Worm (Caenorhabditis elegans) whole organism, L3 larva: ENCODE measurements around the gene trx-2.

ENCODE experiments used
- ZK546.5 ChIP-seq: sonication (generic microtip); optimal IDR thresholded peaks from 2 replicates; lab custom pipeline; 2017; ENCODE audit warnings: missing biosample characterization, missing genetic modification characterization
- aly-2 ChIP-seq: fragments of 150-350 bp; optimal IDR thresholded peaks from 2 replicates; lab custom pipeline; 2014; ENCODE audit warnings: missing biosample characterization, missing genetic modification characterization
- ceh-9 ChIP-seq: sonication (generic microtip); optimal IDR thresholded peaks from 2 replicates; lab custom pipeline; 2018; ENCODE audit warnings: missing biosample characterization, missing genetic modification characterization
- elt-1 ChIP-seq: fragments of 150-350 bp; optimal IDR thresholded peaks from 2 replicates; lab custom pipeline; 2014; ENCODE audit warnings: missing biosample characterization, missing genetic modification characterization
- elt-2 ChIP-seq: sonication (generic microtip); optimal IDR thresholded peaks from 2 replicates; lab custom pipeline; 2016; ENCODE audit warnings: missing genetic modification reagents, mild to moderate bottlenecking, missing genetic modification characterization, missing compliant biosample characterization
- lin-15B ChIP-seq: fragments of 150-350 bp; optimal IDR thresholded peaks from 2 replicates; lab custom pipeline; 2014; ENCODE audit warnings: missing biosample characterization, missing genetic modification characterization
- nhr-11 ChIP-seq: fragments of 150-350 bp; optimal IDR thresholded peaks from 2 replicates; lab custom pipeline; 2014; ENCODE audit warnings: missing biosample characterization, missing genetic modification characterization
- nhr-23 ChIP-seq: fragments of 150-350 bp; optimal IDR thresholded peaks from 2 replicates; lab custom pipeline; 2014; ENCODE audit warnings: missing biosample characterization, missing genetic modification reagents, missing genetic modification characterization
- nhr-77 ChIP-seq: fragments of 150-350 bp; optimal IDR thresholded peaks from 2 replicates; lab custom pipeline; 2014; ENCODE audit warnings: missing biosample characterization, missing genetic modification characterization
- pha-4 ChIP-seq: fragments of 150-350 bp; optimal IDR thresholded peaks from 2 replicates; lab custom pipeline; 2014; ENCODE audit warnings: missing biosample characterization, missing genetic modification reagents, missing genetic modification characterization
- unc-62 ChIP-seq: fragments of 150-350 bp; sonication (generic microtip); optimal IDR thresholded peaks from 4 replicates; lab custom pipeline; 2014; ENCODE audit warnings: missing biosample characterization, missing genetic modification reagents, missing genetic modification characterization
- ztf-4 ChIP-seq: fragments of 150-350 bp; optimal IDR thresholded peaks from 2 replicates; lab custom pipeline; 2014; ENCODE audit warnings: missing biosample characterization, missing genetic modification characterization

DNA sequence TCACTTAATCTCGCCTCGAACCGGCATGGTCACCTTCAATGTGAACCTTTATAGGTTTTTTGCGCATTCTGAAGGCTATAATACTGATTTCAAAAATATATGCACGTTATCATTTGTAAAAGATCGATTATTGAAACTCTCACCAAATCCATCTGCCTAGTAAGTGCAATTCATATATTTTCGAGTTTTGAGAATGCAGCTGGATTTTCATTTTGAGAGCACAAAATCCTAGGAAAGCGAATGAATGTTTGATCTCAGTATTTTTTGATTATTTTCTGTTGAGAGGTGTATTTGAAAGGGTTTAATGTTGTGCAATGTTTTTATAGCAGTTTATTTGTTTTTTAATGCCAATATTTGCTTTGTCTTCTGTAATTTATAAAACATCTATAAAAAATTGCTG, 38.4 kb upstream of the trx-2 start:
- TF ChIP-seq pha-4 (tag; lab: Kevin White, UChicago) = no peak
- TF ChIP-seq ZK546.5 (tag; lab: Kevin White, UChicago) = no peak
- no peak for TF ChIP-seq elt-2 (tag; lab: Kevin White, UChicago)
- TF ChIP-seq aly-2 (tag; lab: Kevin White, UChicago) = no peak
- no peak for TF ChIP-seq nhr-23
- no peak for TF ChIP-seq lin-15B (tag; lab: Kevin White, UChicago)
- no peak for TF ChIP-seq elt-1 (tag; lab: Kevin White, UChicago)
- TF ChIP-seq ztf-4 (tag; lab: Kevin White, UChicago) = no peak
- TF ChIP-seq ceh-9 (tag; lab: Kevin White, UChicago) = no peak
- no peak for TF ChIP-seq nhr-77 (tag; lab: Kevin White, UChicago)
- no peak for TF ChIP-seq nhr-11 (tag; lab: Kevin White, UChicago)
- TF ChIP-seq unc-62 (GFP tag; lab: Kevin White, UChicago) = no peak
